Worm (Caenorhabditis elegans) whole organism, L3 larva: Measurements from ENCODE around the gene ZK697.1.

Experiments used
- R02D3.7 ChIP-seq: fragments of 150-350 bp; optimal IDR thresholded peaks from 2 replicates; lab custom pipeline; 2014; ENCODE audit warnings: missing biosample characterization, missing genetic modification characterization
- aly-2 ChIP-seq: fragments of 150-350 bp; optimal IDR thresholded peaks from 2 replicates; lab custom pipeline; 2014; ENCODE audit warnings: missing biosample characterization, missing genetic modification characterization
- nhr-11 ChIP-seq: fragments of 150-350 bp; optimal IDR thresholded peaks from 2 replicates; lab custom pipeline; 2014; ENCODE audit warnings: missing biosample characterization, missing genetic modification characterization
- nhr-12 ChIP-seq: fragments of 150-350 bp; optimal IDR thresholded peaks from 2 replicates; lab custom pipeline; 2014; ENCODE audit warnings: missing biosample characterization, missing genetic modification characterization
- snpc-4 ChIP-seq: fragments of 150-350 bp; optimal IDR thresholded peaks from 2 replicates; lab custom pipeline; 2014; ENCODE audit warnings: missing biosample characterization, missing genetic modification characterization
- zag-1 ChIP-seq: fragments of 150-350 bp; optimal IDR thresholded peaks from 2 replicates; lab custom pipeline; 2014; ENCODE audit warnings: missing biosample characterization, missing genetic modification characterization

ce11 chrV:1734569-1734968 lies 18.0 kb upstream of the ZK697.1 start, which contains the start of gene str-160:
- TF ChIP-seq zag-1 (tag; lab: Kevin White, UChicago) (no peak), nhr-11 (tag; lab: Kevin White, UChicago) (no peak), aly-2 (tag; lab: Kevin White, UChicago) (no peak), R02D3.7 (tag; lab: Kevin White, UChicago) (no peak), snpc-4 (no peak), nhr-12 (tag; lab: Kevin White, UChicago) (no peak)
